Fruit fly (Drosophila melanogaster) whole organism, adult: ENCODE measurements around the gene CG2256.

Experiments used
- CG11617 ChIP-seq: fragments of 200-800 bp; sonication (Bioruptor generic); optimal IDR thresholded peaks from 2 replicates; lab custom pipeline; 2017; ENCODE audit warnings: mild to moderate bottlenecking, missing biosample characterization, missing genetic modification reagents, missing genetic modification characterization
- CG14711 ChIP-seq: fragments of 200-800 bp; sonication (Bioruptor generic); optimal IDR thresholded peaks from 2 replicates; lab custom pipeline; 2018; ENCODE audit warnings: missing biosample characterization, mild to moderate bottlenecking, missing genetic modification characterization, moderate library complexity
- CG1620 ChIP-seq: fragments of 200-800 bp; sonication (Bioruptor generic); optimal IDR thresholded peaks from 2 replicates; lab custom pipeline; 2016; ENCODE audit warnings: missing biosample characterization, missing genetic modification characterization
- CG33017 ChIP-seq: fragments of 200-800 bp; sonication (Bioruptor generic); optimal IDR thresholded peaks from 2 replicates; lab custom pipeline; 2018; ENCODE audit warnings: missing biosample characterization, mild to moderate bottlenecking, missing genetic modification characterization, moderate library complexity
- CG5204 ChIP-seq: fragments of 200-800 bp; sonication (Bioruptor generic); optimal IDR thresholded peaks from 2 replicates; lab custom pipeline; 2016; ENCODE audit warnings: missing biosample characterization, missing genetic modification characterization
- CG7045 ChIP-seq: fragments of 200-800 bp; sonication (Bioruptor generic); optimal IDR thresholded peaks from 2 replicates; lab custom pipeline; 2017; ENCODE audit warnings: missing biosample characterization, mild to moderate bottlenecking, missing genetic modification characterization
- Clk ChIP-seq: fragments of 200-800 bp; sonication (Bioruptor generic); optimal IDR thresholded peaks from 2 replicates; lab custom pipeline; 2017; ENCODE audit warnings: missing biosample characterization, missing genetic modification characterization
- Crg-1 ChIP-seq: fragments of 200-800 bp; sonication (Bioruptor generic); optimal IDR thresholded peaks from 2 replicates; lab custom pipeline; 2016; ENCODE audit warnings: missing biosample characterization, missing genetic modification characterization
- Mnt ChIP-seq: fragments of 200-800 bp; sonication (Bioruptor generic); optimal IDR thresholded peaks from 2 replicates; lab custom pipeline; 2016; ENCODE audit warnings: missing biosample characterization, mild to moderate bottlenecking, missing genetic modification characterization
- kay ChIP-seq: fragments of 200-800 bp; sonication (Bioruptor generic); peaks from one replicate; lab custom pipeline; 2016; ENCODE audit warnings: missing biosample characterization, missing genetic modification characterization, borderline replicate concordance
- ovo ChIP-seq: fragments of 200-800 bp; sonication (Bioruptor generic); optimal IDR thresholded peaks from 2 replicates; lab custom pipeline; 2016; ENCODE audit warnings: missing biosample characterization, missing genetic modification characterization
- tj ChIP-seq: fragments of 200-800 bp; sonication (Bioruptor generic); optimal IDR thresholded peaks from 3 replicates; lab custom pipeline; 2017; ENCODE audit warnings: missing biosample characterization, mild to moderate bottlenecking, missing genetic modification characterization, moderate library complexity
- toe ChIP-seq: fragments of 200-800 bp; sonication (Bioruptor generic); optimal IDR thresholded peaks from 2 replicates; lab custom pipeline; 2016; ENCODE audit warnings: missing biosample characterization, missing genetic modification characterization

DNA sequence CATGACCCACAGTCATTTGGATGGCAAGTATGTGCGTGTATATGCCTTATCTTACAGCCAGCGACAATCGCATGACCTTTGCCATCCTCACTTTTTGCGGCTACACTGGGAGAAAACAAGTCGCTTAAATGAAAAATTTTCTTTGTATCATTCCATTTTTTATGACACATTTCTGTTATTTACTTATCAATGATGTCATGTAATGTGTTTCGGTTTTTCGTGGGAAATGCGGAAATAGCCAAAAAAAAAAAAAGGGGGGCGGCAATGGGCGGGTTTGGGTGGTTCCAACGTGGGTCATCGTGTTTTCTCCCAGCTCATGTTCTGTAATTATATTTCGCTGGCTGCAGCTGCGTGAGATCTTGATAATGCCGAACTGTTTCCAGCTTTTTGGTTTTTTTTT is 6.8 kb downstream of the CG2256 start:
- TF ChIP-seq CG14711 (tag; lab: Kevin White, UChicago) = no peak
- no peak for TF ChIP-seq kay
- TF ChIP-seq Crg-1 (GFP tag; lab: Kevin White, UChicago) = no peak
- no peak for TF ChIP-seq CG11617 (GFP tag; lab: Kevin White, UChicago)
- TF ChIP-seq ovo = no peak
- TF ChIP-seq Mnt = no peak
- TF ChIP-seq CG5204 (GFP tag; lab: Kevin White, UChicago) = no peak
- no peak for TF ChIP-seq CG7045 (GFP tag; lab: Kevin White, UChicago)
- TF ChIP-seq toe = no peak
- TF ChIP-seq CG1620 (GFP tag; lab: Kevin White, UChicago) = no peak
- TF ChIP-seq Clk (GFP tag; lab: Kevin White, UChicago) = no peak
- no peak for TF ChIP-seq CG33017 (tag; lab: Kevin White, UChicago)
- no peak for TF ChIP-seq tj (GFP tag; lab: Kevin White, UChicago)
